Fruit fly (Drosophila melanogaster) whole organism, embryonic: ENCODE measurements around the gene CG13239.

Experiments used
- Atf6 ChIP-seq: fragments of 200-800 bp; sonication (Bioruptor generic); IDR thresholded peaks from 2 replicates; pipeline ENCODE4 v1.3.6; 2022; ENCODE audit warnings: missing biosample characterization, missing genetic modification characterization
- CG10209 ChIP-seq: fragments of 200-800 bp; sonication (Bioruptor generic); optimal IDR thresholded peaks from 3 replicates; lab custom pipeline; 2017; ENCODE audit warnings: missing biosample characterization, mild to moderate bottlenecking, missing genetic modification characterization, missing genetic modification reagents
- CG1024 ChIP-seq: fragments of 200-800 bp; sonication (Bioruptor generic); IDR thresholded peaks from 2 replicates; pipeline ENCODE4 v1.3.6; 2022; ENCODE audit warnings: missing biosample characterization, missing genetic modification characterization
- CG10267 ChIP-seq: fragments of 200-800 bp; sonication (Bioruptor generic); optimal IDR thresholded peaks from 2 replicates; lab custom pipeline; 2018; ENCODE audit warnings: missing biosample characterization, mild to moderate bottlenecking, missing genetic modification characterization, moderate library complexity
- CG10565 ChIP-seq: fragments of 200-800 bp; sonication (Bioruptor generic); optimal IDR thresholded peaks from 3 replicates; lab custom pipeline; 2016; ENCODE audit warnings: missing biosample characterization, mild to moderate bottlenecking, missing genetic modification characterization
- CG13424 ChIP-seq: fragments of 200-800 bp; sonication (Bioruptor generic); optimal IDR thresholded peaks from 2 replicates; lab custom pipeline; 2019; ENCODE audit warnings: missing biosample characterization, mild to moderate bottlenecking, missing genetic modification characterization, moderate library complexity
- CG15073 ChIP-seq: fragments of 200-800 bp; sonication (Bioruptor generic); optimal IDR thresholded peaks from 2 replicates; lab custom pipeline; 2016; ENCODE audit warnings: missing biosample characterization, missing genetic modification characterization
- CG1529 ChIP-seq: fragments of 200-800 bp; sonication (Bioruptor generic); optimal IDR thresholded peaks from 3 replicates; lab custom pipeline; 2018; ENCODE audit warnings: missing biosample characterization, missing genetic modification characterization
- CG15696 ChIP-seq: fragments of 200-800 bp; sonication (Bioruptor generic); optimal IDR thresholded peaks from 2 replicates; lab custom pipeline; 2019; ENCODE audit warnings: missing biosample characterization, mild to moderate bottlenecking, missing genetic modification characterization, moderate library complexity
- CG17186 ChIP-seq: fragments of 200-800 bp; sonication (Bioruptor generic); optimal IDR thresholded peaks from 3 replicates; lab custom pipeline; 2017; ENCODE audit warnings: missing biosample characterization, missing genetic modification reagents, missing genetic modification characterization
- CG2129 ChIP-seq: fragments of 200-800 bp; sonication (Bioruptor generic); IDR thresholded peaks from 2 replicates; pipeline ENCODE4 v1.3.6; 2022; ENCODE audit warnings: missing biosample characterization, missing genetic modification characterization; ENCODE audit not compliant: partially characterized antibody
- CG3838 ChIP-seq: fragments of 200-800 bp; sonication (Bioruptor generic); optimal IDR thresholded peaks from 3 replicates; lab custom pipeline; 2016; ENCODE audit warnings: missing biosample characterization, missing genetic modification characterization
- CG4730 ChIP-seq: fragments of 200-800 bp; sonication (Bioruptor generic); IDR thresholded peaks from 2 replicates; pipeline ENCODE4 v1.3.6; 2022; ENCODE audit warnings: missing biosample characterization, missing genetic modification characterization
- CG6272 ChIP-seq: fragments of 200-800 bp; sonication (Bioruptor generic); IDR thresholded peaks from 2 replicates; pipeline ENCODE4 v1.3.6; 2022; ENCODE audit warnings: missing biosample characterization, missing genetic modification characterization
- CG6813 ChIP-seq: fragments of 200-800 bp; sonication (Bioruptor generic); optimal IDR thresholded peaks from 2 replicates; lab custom pipeline; 2017; ENCODE audit warnings: missing biosample characterization, missing genetic modification characterization, mild to moderate bottlenecking, moderate library complexity, missing genetic modification reagents
- CG7556 ChIP-seq: fragments of 200-800 bp; sonication (Bioruptor generic); optimal IDR thresholded peaks from 2 replicates; lab custom pipeline; 2017; ENCODE audit warnings: missing biosample characterization, mild to moderate bottlenecking, missing genetic modification characterization
- CG8388 ChIP-seq: fragments of 200-800 bp; sonication (Bioruptor generic); optimal IDR thresholded peaks from 2 replicates; lab custom pipeline; 2019; ENCODE audit warnings: missing biosample characterization, mild to moderate bottlenecking, missing genetic modification characterization, moderate library complexity
- CG9817 ChIP-seq: fragments of 200-800 bp; sonication (Bioruptor generic); optimal IDR thresholded peaks from 2 replicates; lab custom pipeline; 2018; ENCODE audit warnings: missing biosample characterization, mild to moderate bottlenecking, missing genetic modification characterization, moderate library complexity
- Dll ChIP-seq: fragments of 200-800 bp; sonication (Bioruptor generic); IDR thresholded peaks from 4 replicates; pipeline ENCODE4 v1.3.6; 2022; ENCODE audit warnings: missing biosample characterization, missing genetic modification characterization; ENCODE audit not compliant: partially characterized antibody
- Doc3 ChIP-seq: fragments of 200-800 bp; sonication (Bioruptor generic); IDR thresholded peaks from 3 replicates; pipeline ENCODE4 v1.3.6; 2022; ENCODE audit warnings: missing biosample characterization, missing genetic modification characterization; ENCODE audit not compliant: partially characterized antibody
- Ets65A ChIP-seq: fragments of 200-800 bp; sonication (Bioruptor generic); peaks from one replicate; lab custom pipeline; 2016; ENCODE audit warnings: missing biosample characterization, missing genetic modification characterization
- Ets97D ChIP-seq: fragments of 200-800 bp; sonication (Bioruptor generic); optimal IDR thresholded peaks from 3 replicates; lab custom pipeline; 2016; ENCODE audit warnings: missing biosample characterization, missing genetic modification characterization
- HLHmδ ChIP-seq: fragments of 200-800 bp; sonication (Bioruptor generic); optimal IDR thresholded peaks from 2 replicates; lab custom pipeline; 2018; ENCODE audit warnings: missing biosample characterization, mild to moderate bottlenecking, missing genetic modification characterization, moderate library complexity
- HmgD ChIP-seq: fragments of 200-800 bp; sonication (Bioruptor generic); optimal IDR thresholded peaks from 3 replicates; lab custom pipeline; 2016; ENCODE audit warnings: missing biosample characterization, missing genetic modification characterization
- Lpt ChIP-seq: fragments of >200 bp; optimal IDR thresholded peaks from 2 replicates; lab custom pipeline; 2018; ENCODE audit warnings: missing biosample characterization, missing genetic modification characterization
- NC2α ChIP-seq: fragments of 200-800 bp; sonication (Bioruptor generic); optimal IDR thresholded peaks from 2 replicates; lab custom pipeline; 2016; ENCODE audit warnings: missing biosample characterization, missing genetic modification characterization
- Nf-YC ChIP-seq: fragments of 200-800 bp; optimal IDR thresholded peaks from 3 replicates; lab custom pipeline; 2019; ENCODE audit warnings: missing biosample characterization, mild to moderate bottlenecking, missing genetic modification characterization, moderate library complexity
- Oaz ChIP-seq: fragments of 200-800 bp; sonication (Bioruptor generic); IDR thresholded peaks from 2 replicates; pipeline ENCODE4 v1.3.6; 2022; ENCODE audit warnings: missing biosample characterization, missing genetic modification characterization
- Side ChIP-seq: fragments of 200-800 bp; sonication (Bioruptor generic); optimal IDR thresholded peaks from 2 replicates; lab custom pipeline; 2016; ENCODE audit warnings: missing biosample characterization, missing genetic modification characterization
- Sox100B ChIP-seq: fragments of 200-800 bp; sonication (Bioruptor generic); optimal IDR thresholded peaks from 3 replicates; lab custom pipeline; 2018; ENCODE audit warnings: missing biosample characterization, mild to moderate bottlenecking, missing genetic modification characterization
- Ssrp ChIP-seq: fragments of 200-800 bp; sonication (Bioruptor generic); optimal IDR thresholded peaks from 2 replicates; lab custom pipeline; 2018; ENCODE audit warnings: missing biosample characterization, mild to moderate bottlenecking, missing genetic modification characterization, moderate library complexity
- Vsx1 ChIP-seq: fragments of 200-800 bp; sonication (Bioruptor generic); optimal IDR thresholded peaks from 2 replicates; lab custom pipeline; 2017; ENCODE audit warnings: missing biosample characterization, mild to moderate bottlenecking, missing genetic modification characterization, missing genetic modification reagents
- ash1 ChIP-seq: fragments of 200-800 bp; sonication (Bioruptor generic); optimal IDR thresholded peaks from 2 replicates; lab custom pipeline; 2018; ENCODE audit warnings: missing biosample characterization, mild to moderate bottlenecking, missing genetic modification characterization
- az2 ChIP-seq: fragments of 200-800 bp; sonication (Bioruptor generic); optimal IDR thresholded peaks from 3 replicates; lab custom pipeline; 2016; ENCODE audit warnings: missing biosample characterization, missing genetic modification characterization
- br ChIP-seq: fragments of >200 bp; optimal IDR thresholded peaks from 2 replicates; lab custom pipeline; 2017
- cas ChIP-seq: fragments of 200-800 bp; sonication (Bioruptor generic); IDR thresholded peaks from 2 replicates; pipeline ENCODE4 v1.3.6; 2022; ENCODE audit warnings: missing biosample characterization, missing genetic modification characterization
- chinmo ChIP-seq: fragments of 200-800 bp; sonication (Bioruptor generic); IDR thresholded peaks from 4 replicates; pipeline ENCODE4 v1.3.6; 2022; ENCODE audit warnings: missing biosample characterization, missing genetic modification characterization; ENCODE audit not compliant: partially characterized antibody
- ci ChIP-seq: fragments of 200-800 bp; sonication (Bioruptor generic); IDR thresholded peaks from 3 replicates; pipeline ENCODE4 v1.3.6; 2022; ENCODE audit warnings: missing biosample characterization, missing genetic modification characterization
- dpn ChIP-seq, 2 experiments: fragments of 200-800 bp; sonication (Bioruptor generic); optimal IDR thresholded peaks; 3 replicates each; lab custom pipeline; 2016; ENCODE audit warnings: missing biosample characterization in 2 of 2, missing genetic modification characterization in 2 of 2
- eve ChIP-seq, 2 experiments: fragments of >200 bp; optimal IDR thresholded peaks; 2 replicates each; lab custom pipeline; 2017; ENCODE audit warnings: missing biosample characterization in 2 of 2, missing genetic modification characterization in 2 of 2
- fd102C ChIP-seq: fragments of 200-800 bp; sonication (Bioruptor generic); optimal IDR thresholded peaks from 2 replicates; lab custom pipeline; 2018; ENCODE audit warnings: missing biosample characterization, mild to moderate bottlenecking, missing genetic modification characterization, moderate library complexity
- lmd ChIP-seq: fragments of 200-800 bp; sonication (Bioruptor generic); IDR thresholded peaks from 2 replicates; pipeline ENCODE4 v1.3.6; 2022; ENCODE audit warnings: missing biosample characterization, missing genetic modification characterization
- nau ChIP-seq: fragments of 200-800 bp; sonication (Bioruptor generic); optimal IDR thresholded peaks from 3 replicates; lab custom pipeline; 2017; ENCODE audit warnings: missing biosample characterization, mild to moderate bottlenecking, missing genetic modification characterization, missing genetic modification reagents
- psq ChIP-seq: fragments of 200-800 bp; sonication (Bioruptor generic); optimal IDR thresholded peaks from 2 replicates; lab custom pipeline; 2017; ENCODE audit warnings: missing biosample characterization, missing genetic modification characterization
- pzg ChIP-seq: fragments of 200-800 bp; sonication (Bioruptor generic); optimal IDR thresholded peaks from 3 replicates; lab custom pipeline; 2018; ENCODE audit warnings: missing biosample characterization, mild to moderate bottlenecking, missing genetic modification characterization, moderate library complexity
- sd ChIP-seq: fragments of 200-800 bp; sonication (Bioruptor generic); optimal IDR thresholded peaks from 3 replicates; lab custom pipeline; 2018; ENCODE audit warnings: missing biosample characterization, mild to moderate bottlenecking, missing genetic modification characterization, moderate library complexity
- tgo ChIP-seq: fragments of 200-800 bp; sonication (Bioruptor generic); IDR thresholded peaks from 3 replicates; pipeline ENCODE4 v1.3.6; 2022; ENCODE audit warnings: missing biosample characterization, missing genetic modification characterization
- trem ChIP-seq: fragments of 200-800 bp; optimal IDR thresholded peaks from 3 replicates; lab custom pipeline; 2019; ENCODE audit warnings: missing biosample characterization, mild to moderate bottlenecking, missing genetic modification characterization, moderate library complexity
- vnd ChIP-seq: fragments of 200-800 bp; sonication (Bioruptor generic); IDR thresholded peaks from 3 replicates; pipeline ENCODE4 v1.3.6; 2022; ENCODE audit warnings: missing biosample characterization, missing genetic modification characterization; ENCODE audit not compliant: partially characterized antibody
- vvl ChIP-seq: fragments of 200-800 bp; sonication (Bioruptor generic); IDR thresholded peaks from 2 replicates; pipeline ENCODE4 v1.3.6; 2022; ENCODE audit warnings: missing biosample characterization, missing genetic modification characterization

CG13239 gene

DNA sequence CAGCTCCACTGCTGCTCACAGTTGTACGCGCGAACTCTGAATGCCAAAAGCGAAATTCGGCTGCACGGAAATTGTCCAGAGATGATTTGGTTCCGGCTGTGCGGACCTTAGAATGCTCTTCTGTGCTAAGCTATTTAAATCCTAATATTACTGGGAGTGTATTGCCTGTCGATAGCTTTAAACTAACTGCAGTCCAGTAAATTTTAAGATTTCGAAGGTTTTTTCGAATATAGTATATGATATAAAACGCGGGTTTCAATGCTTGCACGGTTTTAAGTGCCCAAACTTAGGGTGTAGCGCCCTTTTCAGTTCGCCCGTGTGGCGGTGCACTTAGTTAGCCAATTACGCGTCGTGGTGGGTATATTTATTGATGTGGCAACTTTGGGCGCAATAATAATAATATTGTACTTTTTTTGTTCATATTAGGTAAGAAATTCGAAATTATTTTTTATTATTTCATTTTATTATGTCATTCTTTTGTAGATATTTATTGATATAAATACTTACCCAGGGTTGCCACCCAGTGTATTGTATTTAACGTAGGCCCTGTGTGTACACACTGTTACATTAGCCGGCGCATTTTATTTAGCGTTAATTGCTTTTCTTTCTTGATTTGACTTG is 18.2 kb downstream of the CG13239 start, which contains the start of the genes Chro and Ssl1 (continued):
- TF ChIP-seq CG9817 (tag; lab: Kevin White, UChicago) (peak; percentile 99), nau (GFP tag; lab: Kevin White, UChicago) (peak; percentile 100), Oaz (GFP tag; lab: Robert Waterston, UW) (peak; percentile 100), CG10209 (peak; percentile 100), Ssrp (tag; lab: Kevin White, UChicago) (peak; percentile 100), CG7556 (peak; percentile 100), CG15073 (peak; percentile 95), ci (GFP tag; lab: Robert Waterston, UW) (peak; percentile 100), CG1024 (peak; percentile 98), NC2α (GFP tag; lab: Kevin White, UChicago) (peak; percentile 100), sd (tag; lab: Kevin White, UChicago) (peak; percentile 98), eve (GFP tag; optimal IDR thresholded peaks at IDR 0.05; lab: Kevin White, UChicago) (peak; percentile 98 to 100), ash1 (GFP tag; lab: Kevin White, UChicago) (peak; percentile 98), br (lab: Kevin White, UChicago) (no peak), CG13424 (peak; percentile 100), vnd (GFP tag; lab: Robert Waterston, UW) (no peak), az2 (GFP tag; lab: Kevin White, UChicago) (peak; percentile 100), Atf6 (peak; percentile 100), cas (peak; percentile 99), Lpt (GFP tag; lab: Kevin White, UChicago) (no peak), Sox100B (peak; percentile 100), Ets97D (GFP tag; lab: Kevin White, UChicago) (peak; percentile 98), HmgD (peak; percentile 100), lmd (GFP tag; lab: Robert Waterston, UW) (peak; percentile 100), CG10565 (peak; percentile 100), psq (GFP tag; lab: Kevin White, UChicago) (peak; percentile 99), dpn (GFP tag; optimal IDR thresholded peaks at IDR 0.05; lab: Kevin White, UChicago) (peak; percentile 100), CG3838 (GFP tag; lab: Kevin White, UChicago) (peak; percentile 99), CG1529 (peak; percentile 100), CG15696 (peak; percentile 100), HLHmδ (GFP tag; lab: Kevin White, UChicago) (peak; percentile 49), vvl (GFP tag; lab: Robert Waterston, UW) (peak; percentile 100), fd102C (GFP tag; lab: Kevin White, UChicago) (peak; percentile 99), Doc3 (0 out of 3 replicates have a peak, but pooled peaks have one; percentile 13), Nf-YC (peak; percentile 100), Ets65A (GFP tag; lab: Kevin White, UChicago) (peak; percentile 100), CG6272 (peak; percentile 100), CG4730 (GFP tag; lab: Robert Waterston, UW) (peak; percentile 100), CG2129 (no peak), tgo (GFP tag; lab: Robert Waterston, UW) (peak; percentile 100), CG8388 (GFP tag; lab: Kevin White, UChicago) (peak; percentile 100), trem (peak; percentile 98), CG17186 (GFP tag; lab: Kevin White, UChicago) (peak; percentile 98), CG6813 (GFP tag; lab: Kevin White, UChicago) (peak; percentile 100), CG10267 (tag; lab: Kevin White, UChicago) (peak; percentile 99), pzg (GFP tag; lab: Kevin White, UChicago) (peak; percentile 79), Dll (GFP tag; lab: Robert Waterston, UW) (no peak; the same call in 3 of the 4 replicates), Side (peak; percentile 100), chinmo (GFP tag; lab: Robert Waterston, UW) (no peak), Vsx1 (GFP tag; lab: Kevin White, UChicago) (peak; percentile 99)
